Fruit fly (Drosophila melanogaster): ENCODE data around the gene CG31253.
A peak's percentile ranks its signal among the peaks of the same experiment; 100 is the strongest.

CG31253 gene

DNA sequence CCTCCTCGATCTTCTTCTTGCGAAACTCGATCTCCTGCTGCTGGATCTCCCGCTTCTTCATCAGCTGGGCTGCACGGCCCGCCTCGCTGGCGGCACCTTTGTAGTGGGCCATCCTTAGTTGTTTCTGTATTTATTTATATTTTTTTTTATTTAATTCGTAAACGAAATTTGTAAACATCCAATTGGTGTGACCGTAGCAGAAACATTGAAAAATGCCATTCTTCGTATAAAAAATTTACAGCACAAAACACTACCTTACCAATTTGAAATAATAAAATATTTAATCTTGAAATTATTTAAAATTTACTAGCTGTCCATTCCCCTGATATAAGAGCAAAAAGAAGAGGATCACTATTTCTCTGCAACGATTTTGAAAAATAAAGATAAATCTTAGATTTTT, 39.5 kb downstream of the CG31253 start, which contains the start of gene CG12259 (continued):
- TF ChIP-seq CG2678 (tag; optimal IDR thresholded peaks at IDR 0.05) (peak; percentile 34), Sox102F (GFP tag; optimal IDR thresholded peaks at IDR 0.05) (no peak), CG12744 (GFP tag; optimal IDR thresholded peaks at IDR 0.05) (no peak), CG15073 (GFP tag; optimal IDR thresholded peaks at IDR 0.05) (no peak), Dip2 (GFP tag; IDR thresholded peaks at IDR 0.05) (no peak), Ptx1 (GFP tag; IDR thresholded peaks at IDR 0.05) (no peak), CG4854 (GFP tag; optimal IDR thresholded peaks at IDR 0.05) (no peak), CG4730 (GFP tag; IDR thresholded peaks at IDR 0.05) (no peak)

DNA sequence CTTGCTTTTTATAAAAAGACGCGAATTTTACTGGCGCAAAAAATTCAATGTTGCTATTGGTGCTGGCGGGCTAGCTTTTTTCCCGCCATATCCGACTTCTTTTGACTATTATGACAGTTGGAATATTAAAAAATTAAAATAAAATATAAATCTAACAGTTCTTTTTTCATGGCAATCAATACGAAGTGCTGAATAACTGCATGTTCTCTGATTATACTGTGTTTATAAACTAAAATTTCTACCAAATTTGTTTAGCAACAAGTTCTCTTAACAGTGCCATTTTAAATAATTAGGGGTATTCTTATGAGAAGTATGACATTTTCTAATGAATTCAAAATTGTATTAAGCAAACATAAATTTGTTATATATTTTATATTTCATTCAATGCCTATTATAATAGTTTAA, 41.0 kb downstream of the CG31253 start, which contains the start of gene Boh1:
Gene Boh1, minus strand, starts transcription at position 76 of the 405 bp plus-strand sequence.
- TF ChIP-seq CG17385 (GFP tag; optimal IDR thresholded peaks at IDR 0.05) = peak; percentile 52
- TF ChIP-seq Lhr (GFP tag; optimal IDR thresholded peaks at IDR 0.05) = no peak
- TF ChIP-seq PHDP (tag; optimal IDR thresholded peaks at IDR 0.05) = peak; percentile 52
- TF ChIP-seq ase (GFP tag; IDR thresholded peaks at IDR 0.05) = no peak
- no peak for TF ChIP-seq gce (GFP tag; IDR thresholded peaks at IDR 0.05)
- peak; percentile 26 for TF ChIP-seq CG13775 (GFP tag; optimal IDR thresholded peaks at IDR 0.05)
- peak; percentile 28 for TF ChIP-seq Dek (tag; optimal IDR thresholded peaks at IDR 0.05)
- TF ChIP-seq Lim3 (GFP tag; IDR thresholded peaks at IDR 0.05) = no peak
- no peak for TF ChIP-seq odd (GFP tag; optimal IDR thresholded peaks at IDR 0.05)
- TF ChIP-seq Sry-β (GFP tag; optimal IDR thresholded peaks at IDR 0.05) = peak; percentile 94
- TF ChIP-seq HHEX (GFP tag; optimal IDR thresholded peaks at IDR 0.05) = no peak
- no peak for TF ChIP-seq Atf3 (GFP tag; optimal IDR thresholded peaks at IDR 0.05)
- no peak for TF ChIP-seq Ada2b (GFP tag; IDR thresholded peaks at IDR 0.05)
- TF ChIP-seq CG10462 (GFP tag; optimal IDR thresholded peaks at IDR 0.05) = no peak
- no peak for TF ChIP-seq cas (GFP tag; IDR thresholded peaks at IDR 0.05)
- peak; percentile 61 for TF ChIP-seq CG12391 (tag; optimal IDR thresholded peaks at IDR 0.05)
- no peak for TF ChIP-seq nerfin-2 (GFP tag; IDR thresholded peaks at IDR 0.05; ENCODE audit: partially characterized antibody)
- TF ChIP-seq CG13424 (tag; optimal IDR thresholded peaks at IDR 0.05) = peak; percentile 51
- TF ChIP-seq bowl (GFP tag; IDR thresholded peaks at IDR 0.05) = no peak
- no peak for TF ChIP-seq vfl (GFP tag; optimal IDR thresholded peaks at IDR 0.05)
- TF ChIP-seq nom (GFP tag; optimal IDR thresholded peaks at IDR 0.05) = no peak
- no peak for TF ChIP-seq H15 (GFP tag; IDR thresholded peaks at IDR 0.05)
- TF ChIP-seq CG4707 (GFP tag; optimal IDR thresholded peaks at IDR 0.05) = no peak
- no peak for TF ChIP-seq CG8765 (GFP tag; IDR thresholded peaks at IDR 0.05)
- TF ChIP-seq gcm (GFP tag; optimal IDR thresholded peaks at IDR 0.05) = no peak
- TF ChIP-seq CG2712 (tag; optimal IDR thresholded peaks at IDR 0.05) = peak; percentile 69
- peak; percentile 54 for TF ChIP-seq gem (tag; optimal IDR thresholded peaks at IDR 0.05)
- TF ChIP-seq CG18262 (tag; optimal IDR thresholded peaks at IDR 0.05) = peak; percentile 47
- no peak for TF ChIP-seq CG9876 (GFP tag; optimal IDR thresholded peaks at IDR 0.05)
- no peak for TF ChIP-seq mam (GFP tag; optimal IDR thresholded peaks at IDR 0.05)
- no peak for TF ChIP-seq CTCF (GFP tag; optimal IDR thresholded peaks at IDR 0.05)
- no peak for TF ChIP-seq al (GFP tag; IDR thresholded peaks at IDR 0.05)
- peak; percentile 32 for TF ChIP-seq Fer2 (tag; optimal IDR thresholded peaks at IDR 0.05)
- TF ChIP-seq unpg (GFP tag; optimal IDR thresholded peaks at IDR 0.05) = peak; percentile 21
- peak; percentile 26 for TF ChIP-seq CG17359 (tag; optimal IDR thresholded peaks at IDR 0.05)
- TF ChIP-seq pzg (GFP tag; optimal IDR thresholded peaks at IDR 0.05) = peak; percentile 15
- TF ChIP-seq CG4854 (GFP tag; optimal IDR thresholded peaks at IDR 0.05) = no peak
- no peak for TF ChIP-seq gt (GFP tag; IDR thresholded peaks at IDR 0.05)
- no peak for TF ChIP-seq chif (GFP tag; optimal IDR thresholded peaks at IDR 0.05)
- TF ChIP-seq Xbp1 (GFP tag; optimal IDR thresholded peaks at IDR 0.05) = peak; percentile 10
- TF ChIP-seq CG15479 (GFP tag; optimal IDR thresholded peaks at IDR 0.05) = peak; percentile 25
- TF ChIP-seq aop (GFP tag; IDR thresholded peaks at IDR 0.05) = no peak
- peak; percentile 17 for TF ChIP-seq Fer3 (tag; optimal IDR thresholded peaks at IDR 0.05)
- no peak for TF ChIP-seq HLH3B (GFP tag; IDR thresholded peaks at IDR 0.05)
